Worm (Caenorhabditis elegans) whole organism, L3 larva: Measurements from ENCODE around the gene dct-1.

Experiments used
- aly-2 ChIP-seq: fragments of 150-350 bp; optimal IDR thresholded peaks from 2 replicates; lab custom pipeline; 2014; ENCODE audit warnings: missing biosample characterization, missing genetic modification characterization
- daf-12 ChIP-seq: fragments of 150-350 bp; optimal IDR thresholded peaks from 2 replicates; lab custom pipeline; 2014; ENCODE audit warnings: missing biosample characterization, missing genetic modification reagents, missing genetic modification characterization
- lin-15B ChIP-seq: fragments of 150-350 bp; optimal IDR thresholded peaks from 2 replicates; lab custom pipeline; 2014; ENCODE audit warnings: missing biosample characterization, missing genetic modification characterization
- pha-4 ChIP-seq: fragments of 150-350 bp; optimal IDR thresholded peaks from 2 replicates; lab custom pipeline; 2014; ENCODE audit warnings: missing biosample characterization, missing genetic modification reagents, missing genetic modification characterization
- skn-1 ChIP-seq: fragments of 150-350 bp; optimal IDR thresholded peaks from 2 replicates; lab custom pipeline; 2014; ENCODE audit warnings: missing biosample characterization, missing genetic modification characterization
- tbx-2 ChIP-seq: sonication (generic microtip); optimal IDR thresholded peaks from 2 replicates; lab custom pipeline; 2016; ENCODE audit warnings: mild to moderate bottlenecking, missing genetic modification characterization, missing compliant biosample characterization
- ztf-4 ChIP-seq: fragments of 150-350 bp; optimal IDR thresholded peaks from 2 replicates; lab custom pipeline; 2014; ENCODE audit warnings: missing biosample characterization, missing genetic modification characterization

DNA sequence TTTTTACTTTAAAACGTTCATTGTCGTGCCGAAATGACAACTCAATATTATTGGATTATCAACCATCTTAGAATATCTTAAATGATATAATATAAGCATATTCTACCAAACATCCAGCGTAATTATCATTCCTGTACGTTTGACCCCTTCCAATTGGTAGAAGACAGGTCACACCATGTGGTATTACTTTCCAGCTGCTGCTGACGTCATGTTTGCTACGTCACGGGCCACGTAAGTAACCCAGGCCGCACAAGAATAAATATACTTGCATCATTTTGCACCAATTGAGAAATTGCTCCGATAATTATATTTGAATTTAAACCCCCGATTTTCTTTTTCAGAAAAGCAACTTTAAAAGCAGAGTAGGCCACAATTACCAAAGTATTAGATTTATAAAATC is 38.5 kb upstream of the dct-1 start:
- TF ChIP-seq lin-15B (tag; lab: Kevin White, UChicago) (no peak), skn-1 (tag; lab: Kevin White, UChicago) (no peak), daf-12 (tag; lab: Kevin White, UChicago) (no peak), aly-2 (tag; lab: Kevin White, UChicago) (no peak), pha-4 (tag; lab: Kevin White, UChicago) (no peak), ztf-4 (tag; lab: Kevin White, UChicago) (no peak), tbx-2 (tag; lab: Kevin White, UChicago) (no peak)
